Worm (Caenorhabditis elegans) whole organism, L4 larva: ENCODE data around the gene nhx-5.

Source experiments
- F49E8.2 ChIP-seq: sonication (generic microtip); optimal IDR thresholded peaks from 2 replicates; lab custom pipeline; 2016; ENCODE audit warnings: missing compliant biosample characterization, mild to moderate bottlenecking, missing genetic modification characterization, borderline replicate concordance
- ceh-82 ChIP-seq: sonication (generic microtip); optimal IDR thresholded peaks from 2 replicates; lab custom pipeline; 2017; ENCODE audit warnings: missing biosample characterization, missing genetic modification characterization
- duxl-1 ChIP-seq: sonication (generic microtip); optimal IDR thresholded peaks from 2 replicates; lab custom pipeline; 2016; ENCODE audit warnings: mild to moderate bottlenecking, missing genetic modification characterization, moderate library complexity, missing compliant biosample characterization; ENCODE audit not compliant: poor library complexity
- egl-27 ChIP-seq: sonication (generic microtip); optimal IDR thresholded peaks from 3 replicates; lab custom pipeline; 2017; ENCODE audit warnings: missing biosample characterization, missing genetic modification reagents, missing genetic modification characterization
- fkh-10 ChIP-seq: fragments of 150-350 bp; optimal IDR thresholded peaks from 2 replicates; lab custom pipeline; 2014; ENCODE audit warnings: missing biosample characterization, missing genetic modification reagents, missing genetic modification characterization
- lin-1 ChIP-seq: fragments of 200-800 bp; sonication (Bioruptor generic); IDR thresholded peaks from 2 replicates; pipeline ENCODE4 v1.3.6; 2022; ENCODE audit warnings: missing genetic modification reagents, missing genetic modification characterization, missing compliant biosample characterization
- nhr-28 ChIP-seq: fragments of 150-350 bp; optimal IDR thresholded peaks from 2 replicates; lab custom pipeline; 2014; ENCODE audit warnings: missing biosample characterization, missing genetic modification characterization
- pqm-1 ChIP-seq: sonication (generic microtip); optimal IDR thresholded peaks from 2 replicates; lab custom pipeline; 2017; ENCODE audit warnings: missing biosample characterization, missing genetic modification characterization
- zag-1 ChIP-seq: fragments of 150-350 bp; optimal IDR thresholded peaks from 2 replicates; lab custom pipeline; 2014; ENCODE audit warnings: missing biosample characterization, missing genetic modification characterization
- ztf-11 ChIP-seq: fragments of 150-350 bp; optimal IDR thresholded peaks from 2 replicates; lab custom pipeline; 2014; ENCODE audit warnings: missing biosample characterization, missing genetic modification characterization

DNA sequence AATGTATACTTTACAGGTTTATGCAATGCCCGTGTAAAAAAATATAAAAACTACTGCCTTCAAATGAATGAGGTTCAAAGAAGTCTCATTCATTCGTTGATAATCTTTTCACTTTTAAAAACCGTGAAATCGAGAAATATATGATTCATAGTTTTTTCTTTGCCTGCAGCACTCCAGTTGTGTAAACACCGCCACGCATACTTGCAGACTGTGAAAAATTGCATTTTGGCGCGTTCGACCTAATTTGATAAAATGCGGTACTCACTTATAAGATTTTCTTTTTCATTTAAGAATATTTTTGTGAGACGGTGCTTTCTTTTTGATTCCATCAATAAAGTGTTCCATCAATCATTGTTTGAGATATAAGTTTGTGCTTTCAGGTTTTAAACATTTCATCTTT lies 10.0 kb upstream of the nhx-5 start:
- TF ChIP-seq nhr-28 (tag; lab: Kevin White, UChicago) (no peak), F49E8.2 (no peak), lin-1 (GFP tag; lab: Robert Waterston, UW) (no peak), duxl-1 (tag; lab: Kevin White, UChicago) (no peak), pqm-1 (tag; lab: Kevin White, UChicago) (no peak), ceh-82 (tag; lab: Kevin White, UChicago) (no peak), egl-27 (tag; lab: Kevin White, UChicago) (no peak), ztf-11 (no peak), zag-1 (no peak), fkh-10 (GFP tag; lab: Kevin White, UChicago) (no peak)
